Fruit fly (Drosophila melanogaster): Measurements from ENCODE around the gene CG7800.
A peak's percentile ranks its signal among the peaks of the same experiment; 100 is the strongest.

CG7800 gene

dm6 chr3R:8210837-8211488 lies 6.8 kb upstream of the CG7800 start (continued):
- TF ChIP-seq CG15479 (GFP tag; optimal IDR thresholded peaks at IDR 0.05): no peak

dm6 chr3R:8212594-8212993 lies 5.2 kb upstream of the CG7800 start:
- TF ChIP-seq CG15514 (GFP tag; optimal IDR thresholded peaks at IDR 0.05): no peak
- peak; percentile 38; the same call in 1 of the 3 replicates for TF ChIP-seq ase (GFP tag; IDR thresholded peaks at IDR 0.05)
- no peak for TF ChIP-seq hth (optimal IDR thresholded peaks at IDR 0.05)
- peak; percentile 43 for TF ChIP-seq Asciz (GFP tag; optimal IDR thresholded peaks at IDR 0.05)
- TF ChIP-seq NFAT (GFP tag; IDR thresholded peaks at IDR 0.05): no peak
- peak; percentile 70 for TF ChIP-seq run (tag; optimal IDR thresholded peaks at IDR 0.05)
- no peak for TF ChIP-seq nom (GFP tag; optimal IDR thresholded peaks at IDR 0.05)
- 0 out of 2 replicates have a peak, but pooled peaks have one; percentile 15 for TF ChIP-seq danr (GFP tag; IDR thresholded peaks at IDR 0.05)
- no peak for TF ChIP-seq CG12299 (tag; optimal IDR thresholded peaks at IDR 0.05)
- no peak for TF ChIP-seq HmgD (GFP tag; optimal IDR thresholded peaks at IDR 0.05)
- TF ChIP-seq CG1647 (GFP tag; optimal IDR thresholded peaks at IDR 0.05): peak; percentile 39
- no peak for TF ChIP-seq CG31388 (GFP tag; optimal IDR thresholded peaks at IDR 0.05)
- TF ChIP-seq CG8281 (tag; optimal IDR thresholded peaks at IDR 0.05): peak; percentile 34
- TF ChIP-seq mam (GFP tag; optimal IDR thresholded peaks at IDR 0.05): no peak
- no peak; the same call in 1 of the 2 replicates for TF ChIP-seq Atf6 (GFP tag; IDR thresholded peaks at IDR 0.05)
- TF ChIP-seq dmrt11E (tag; optimal IDR thresholded peaks at IDR 0.05): peak; percentile 83
- no peak for TF ChIP-seq sug (tag; optimal IDR thresholded peaks at IDR 0.05)
- TF ChIP-seq odd (GFP tag; optimal IDR thresholded peaks at IDR 0.05): no peak
- peak; percentile 30 for TF ChIP-seq CG9437 (GFP tag; optimal IDR thresholded peaks at IDR 0.05)
- TF ChIP-seq CG32767 (GFP tag; IDR thresholded peaks at IDR 0.05): no peak
- no peak for TF ChIP-seq cad (GFP tag; optimal IDR thresholded peaks at IDR 0.05)
- TF ChIP-seq CG17612 (GFP tag; IDR thresholded peaks at IDR 0.05): no peak
- no peak for TF ChIP-seq Nf-YB (GFP tag; optimal IDR thresholded peaks at IDR 0.05)
- peak; percentile 63 for TF ChIP-seq Ptx1 (GFP tag; IDR thresholded peaks at IDR 0.05)
- no peak for TF ChIP-seq dati (GFP tag; IDR thresholded peaks at IDR 0.05)
- peak; percentile 31 for TF ChIP-seq ab (GFP tag; optimal IDR thresholded peaks at IDR 0.05)
- no peak for TF ChIP-seq Drgx (GFP tag; IDR thresholded peaks at IDR 0.05)
- peak; percentile 69 for TF ChIP-seq CG2678 (tag; optimal IDR thresholded peaks at IDR 0.05)
- TF ChIP-seq crc (GFP tag; optimal IDR thresholded peaks at IDR 0.05): no peak
- no peak for TF ChIP-seq CG6683 (GFP tag; optimal IDR thresholded peaks at IDR 0.05)
- no peak for TF ChIP-seq hbn (GFP tag; IDR thresholded peaks at IDR 0.05; ENCODE audit: partially characterized antibody)
- TF ChIP-seq Opbp (GFP tag; IDR thresholded peaks at IDR 0.05; ENCODE audit: partially characterized antibody): no peak
- TF ChIP-seq GATAe (GFP tag; conservative IDR thresholded peaks at IDR 0.05): no peak; the same call in 1 of the 2 replicates
- no peak for TF ChIP-seq exex (tag; optimal IDR thresholded peaks at IDR 0.05)
- TF ChIP-seq CG6175 (GFP tag; IDR thresholded peaks at IDR 0.05): no peak
- peak; percentile 32 for TF ChIP-seq CG5245 (GFP tag; optimal IDR thresholded peaks at IDR 0.05)
- peak; percentile 54 for TF ChIP-seq ind (GFP tag; optimal IDR thresholded peaks at IDR 0.05)
- TF ChIP-seq sens-2 (GFP tag; IDR thresholded peaks at IDR 0.05): peak; percentile 67
- TF ChIP-seq Sox100B (GFP tag; optimal IDR thresholded peaks at IDR 0.05): peak; percentile 14
- TF ChIP-seq inv (GFP tag; IDR thresholded peaks at IDR 0.05; ENCODE audit: partially characterized antibody): no peak
- TF ChIP-seq Usf (GFP tag; optimal IDR thresholded peaks at IDR 0.05): no peak
- peak; percentile 66 for TF ChIP-seq otp (GFP tag; IDR thresholded peaks at IDR 0.05)
- TF ChIP-seq CG11093 (GFP tag; IDR thresholded peaks at IDR 0.05): peak; percentile 55; the same call in 2 of the 3 replicates
- no peak for TF ChIP-seq B-H2 (GFP tag; optimal IDR thresholded peaks at IDR 0.05)
- TF ChIP-seq so (GFP tag; IDR thresholded peaks at IDR 0.05): no peak
- peak; percentile 53; the same call in 1 of the 3 replicates for TF ChIP-seq CG7357 (GFP tag; IDR thresholded peaks at IDR 0.05)
- 0 out of 3 replicates have a peak, but pooled peaks have one; percentile 33 for TF ChIP-seq jigr1 (GFP tag; IDR thresholded peaks at IDR 0.05)
- TF ChIP-seq tap (tag; optimal IDR thresholded peaks at IDR 0.05): no peak

Measured in whole organism, embryonic.